Fruit fly (Drosophila melanogaster) S2 (cell line): ENCODE data around the gene CG4301.

ENCODE experiments used
- CG8478 ChIP-seq: fragments of >200 bp; optimal IDR thresholded peaks from 2 replicates; lab custom pipeline; 2018
- CTCF ChIP-seq, 2 experiments: fragments of >200 bp; optimal IDR thresholded peaks; 2 replicates each; lab custom pipeline; 2018

dm6 chrX:16422466-16423124 lies 17.3 kb downstream of the CG4301 start, which contains the start of gene hang:
- no peak for TF ChIP-seq CG8478 (lab: Kevin White, UChicago)
- TF ChIP-seq CTCF (optimal IDR thresholded peaks at IDR 0.05; lab: Kevin White, UChicago), result peak in 1 of 2 experiments; percentile 25
